Worm (Caenorhabditis elegans) whole organism, L3 larva: ENCODE data around the gene nhr-242.

Experiments used
- aly-2 ChIP-seq: fragments of 150-350 bp; optimal IDR thresholded peaks from 2 replicates; lab custom pipeline; 2014; ENCODE audit warnings: missing biosample characterization, missing genetic modification characterization
- ama-1 ChIP-seq: fragments of 150-350 bp; optimal IDR thresholded peaks from 2 replicates; lab custom pipeline; 2018
- hmg-11 ChIP-seq: sonication (generic microtip); optimal IDR thresholded peaks from 2 replicates; lab custom pipeline; 2016; ENCODE audit warnings: missing genetic modification characterization, missing compliant biosample characterization
- jun-1 ChIP-seq: fragments of 150-350 bp; optimal IDR thresholded peaks from 2 replicates; lab custom pipeline; 2014; ENCODE audit warnings: missing biosample characterization, missing genetic modification reagents, missing genetic modification characterization
- nfya-1 ChIP-seq: sonication (generic microtip); optimal IDR thresholded peaks from 2 replicates; lab custom pipeline; 2017; ENCODE audit warnings: missing genetic modification characterization, mild to moderate bottlenecking, missing compliant biosample characterization, antibody characterized with exemption, moderate library complexity; ENCODE audit not compliant: insufficient read depth
- nhr-11 ChIP-seq: fragments of 150-350 bp; optimal IDR thresholded peaks from 2 replicates; lab custom pipeline; 2014; ENCODE audit warnings: missing biosample characterization, missing genetic modification characterization
- nhr-12 ChIP-seq: fragments of 150-350 bp; optimal IDR thresholded peaks from 2 replicates; lab custom pipeline; 2014; ENCODE audit warnings: missing biosample characterization, missing genetic modification characterization
- pqm-1 ChIP-seq: fragments of 150-350 bp; optimal IDR thresholded peaks from 2 replicates; lab custom pipeline; 2017; ENCODE audit warnings: missing biosample characterization, missing genetic modification characterization, inconsistent platforms
- zag-1 ChIP-seq: fragments of 150-350 bp; optimal IDR thresholded peaks from 2 replicates; lab custom pipeline; 2014; ENCODE audit warnings: missing biosample characterization, missing genetic modification characterization

ce11 chrIV:2568267-2568666 lies 13.1 kb downstream of the nhr-242 start, which contains the start of the genes Y69A2AR.25 and Y69A2AR.12:
- TF ChIP-seq nhr-11 (tag; lab: Kevin White, UChicago) (no peak), nhr-12 (tag; lab: Kevin White, UChicago) (no peak), ama-1 (no peak), aly-2 (tag; lab: Kevin White, UChicago) (no peak), nfya-1 (no peak), pqm-1 (no peak), jun-1 (tag; lab: Kevin White, UChicago) (no peak), hmg-11 (no peak), zag-1 (no peak)
